Fruit fly (Drosophila melanogaster) whole organism: ENCODE results near the gene B9d2.

Source experiments
- CG8478 ChIP-seq: fragments of >200 bp; optimal IDR thresholded peaks from 2 replicates; lab custom pipeline; 2018; ENCODE audit warnings: inconsistent platforms
- Dll ChIP-seq: fragments of >200 bp; optimal IDR thresholded peaks from 2 replicates; lab custom pipeline; 2017
- EcR ChIP-seq, 2 experiments: fragments of >200 bp; optimal IDR thresholded peaks; 2 replicates each; lab custom pipeline; 2017; ENCODE audit warnings: missing biosample characterization in 2 of 2, missing genetic modification characterization in 2 of 2, missing genetic modification reagents in 2 of 2
- pan ChIP-seq: fragments of >200 bp; optimal IDR thresholded peaks from 2 replicates; lab custom pipeline; 2017
- psq ChIP-seq: fragments of >200 bp; optimal IDR thresholded peaks from 2 replicates; lab custom pipeline; 2017
- usp ChIP-seq: fragments of >200 bp; optimal IDR thresholded peaks from 2 replicates; lab custom pipeline; 2017; ENCODE audit warnings: missing biosample characterization, missing genetic modification characterization, mixed read lengths

Gene B9d2

DNA sequence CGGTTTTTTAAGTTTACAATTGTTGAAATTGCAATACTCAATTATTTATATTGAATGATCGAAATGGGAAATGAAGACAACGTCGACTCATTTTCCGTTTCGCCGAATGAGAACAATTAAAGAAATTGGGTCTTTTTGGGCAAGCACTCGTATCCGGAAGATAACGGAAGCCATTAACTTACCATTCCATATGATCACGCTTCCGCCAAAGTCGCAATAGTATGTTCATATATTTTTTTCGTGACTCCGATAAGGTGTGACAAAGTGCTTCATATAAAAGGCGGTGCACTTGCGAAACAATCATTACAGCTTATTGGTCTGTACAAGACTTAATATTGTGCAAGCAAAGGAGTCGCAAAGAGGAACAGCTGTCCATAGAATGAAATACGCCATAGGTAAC is 21.2 kb upstream of the B9d2 start, which contains the start of gene Muc26B:
Gene Muc26B, plus strand, starts transcription at position 301 of the 400 bp plus-strand sequence.
- TF ChIP-seq pan (lab: Kevin White, UChicago) (no peak), Dll (no peak), psq (lab: Kevin White, UChicago) (no peak), usp (GFP tag; lab: Kevin White, UChicago) (no peak), EcR (GFP tag; optimal IDR thresholded peaks at IDR 0.05; lab: Kevin White, UChicago) (no peak), CG8478 (no peak)

DNA sequence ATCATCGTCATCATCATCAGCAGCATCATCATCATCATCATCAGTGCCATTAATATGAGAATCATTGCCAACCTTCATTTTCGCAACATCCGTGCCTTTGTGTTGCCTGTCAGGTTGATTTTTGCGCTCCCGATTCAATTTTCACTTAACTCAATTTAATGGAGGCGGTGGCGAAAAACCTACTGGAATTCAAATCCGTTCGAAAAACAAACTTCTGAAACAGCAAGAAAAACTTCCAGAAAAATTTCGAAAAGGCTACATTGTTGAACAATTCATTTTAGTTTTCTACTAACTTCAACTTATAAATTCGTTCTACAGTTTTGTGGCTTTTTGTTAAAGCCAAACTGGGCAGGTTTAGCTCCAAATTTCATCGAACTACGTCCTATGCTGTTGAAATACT is 8.6 kb upstream of the B9d2 start, which contains the start of gene CG13991:
Gene CG13991, plus strand, starts transcription at position 301 of the 400 bp plus-strand sequence.
- TF ChIP-seq psq (lab: Kevin White, UChicago) (no peak), pan (lab: Kevin White, UChicago) (no peak), CG8478 (no peak), usp (GFP tag; lab: Kevin White, UChicago) (no peak), Dll (no peak), EcR (GFP tag; optimal IDR thresholded peaks at IDR 0.05; lab: Kevin White, UChicago) (no peak)

DNA sequence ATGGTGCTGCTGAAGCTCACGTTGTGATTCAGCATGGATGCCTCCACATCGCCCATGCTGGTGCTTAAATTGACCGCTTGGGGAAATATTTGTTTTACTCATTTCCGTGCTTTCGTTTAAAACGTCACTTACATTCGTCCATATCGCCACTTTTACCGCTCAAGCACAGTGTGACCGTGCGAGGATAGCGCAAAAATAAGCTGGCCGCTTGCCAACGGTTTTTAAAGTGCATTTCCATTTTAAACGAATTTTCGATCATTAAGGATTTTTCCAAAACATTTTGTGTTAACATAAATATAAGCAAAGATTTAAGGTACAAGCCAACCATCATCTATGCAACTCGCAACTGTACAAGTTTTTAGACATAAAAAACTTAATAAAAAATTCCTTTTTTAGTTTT is 3.0 kb downstream of the B9d2 start, which contains the start of gene WDR79:
Gene WDR79, minus strand, starts transcription at position 298 of the 400 bp plus-strand sequence.
- TF ChIP-seq pan (lab: Kevin White, UChicago) = no peak
- TF ChIP-seq psq (lab: Kevin White, UChicago) = no peak
- no peak for TF ChIP-seq usp (GFP tag; lab: Kevin White, UChicago)
- no peak for TF ChIP-seq CG8478
- TF ChIP-seq Dll = no peak
- TF ChIP-seq EcR (GFP tag; optimal IDR thresholded peaks at IDR 0.05; lab: Kevin White, UChicago) = no peak

DNA sequence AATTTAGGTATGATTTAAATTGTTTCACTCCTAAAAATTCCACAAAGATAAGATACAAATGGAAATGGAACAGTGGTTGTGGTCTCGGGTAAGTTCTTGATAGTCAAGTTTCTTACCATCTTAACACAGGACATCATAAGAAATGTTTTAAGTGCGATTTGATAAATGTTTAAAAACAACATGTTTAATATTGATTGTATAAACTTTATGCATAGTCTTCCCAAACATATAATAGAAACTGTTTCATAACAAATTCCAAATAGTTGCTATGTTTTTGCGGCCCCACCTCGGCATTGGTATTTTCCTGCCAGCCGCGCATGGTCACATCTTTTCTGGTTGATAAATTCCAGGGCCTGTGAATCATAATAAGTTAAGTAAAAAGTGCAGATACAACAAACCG is 5.6 kb downstream of the B9d2 start, which contains the start of gene Arpc4:
Gene Arpc4, plus strand, starts transcription at position 318 of the 400 bp plus-strand sequence.
- no peak for TF ChIP-seq usp (GFP tag; lab: Kevin White, UChicago)
- no peak for TF ChIP-seq psq (lab: Kevin White, UChicago)
- TF ChIP-seq pan (lab: Kevin White, UChicago) = no peak
- no peak for TF ChIP-seq EcR (GFP tag; optimal IDR thresholded peaks at IDR 0.05; lab: Kevin White, UChicago)
- no peak for TF ChIP-seq CG8478
- TF ChIP-seq Dll = no peak

DNA sequence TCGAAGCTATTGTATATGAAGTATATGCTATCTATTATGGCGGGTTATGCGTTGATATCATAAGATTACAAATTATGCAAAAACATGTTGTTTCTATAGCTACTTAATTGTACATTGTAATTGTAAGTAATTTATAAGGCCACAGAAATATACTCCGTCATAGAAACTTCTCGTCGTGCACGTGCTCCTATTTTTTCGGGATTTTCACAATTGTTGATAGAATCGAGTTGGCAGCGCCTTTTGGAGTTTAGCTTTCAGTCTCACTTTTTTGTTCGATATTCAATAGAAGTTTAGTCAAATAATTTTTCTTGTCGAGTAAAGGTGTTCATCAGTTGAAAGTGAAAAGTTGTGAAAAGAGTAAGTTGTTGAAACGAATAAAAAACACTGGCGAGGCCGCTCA is 12.2 kb downstream of the B9d2 start, which contains the start of gene CG31642:
Gene CG31642, plus strand, starts transcription at position 301 of the 400 bp plus-strand sequence.
- TF ChIP-seq EcR (GFP tag; optimal IDR thresholded peaks at IDR 0.05; lab: Kevin White, UChicago) (no peak), usp (GFP tag; lab: Kevin White, UChicago) (no peak), psq (lab: Kevin White, UChicago) (no peak), CG8478 (no peak), Dll (no peak), pan (lab: Kevin White, UChicago) (no peak)

DNA sequence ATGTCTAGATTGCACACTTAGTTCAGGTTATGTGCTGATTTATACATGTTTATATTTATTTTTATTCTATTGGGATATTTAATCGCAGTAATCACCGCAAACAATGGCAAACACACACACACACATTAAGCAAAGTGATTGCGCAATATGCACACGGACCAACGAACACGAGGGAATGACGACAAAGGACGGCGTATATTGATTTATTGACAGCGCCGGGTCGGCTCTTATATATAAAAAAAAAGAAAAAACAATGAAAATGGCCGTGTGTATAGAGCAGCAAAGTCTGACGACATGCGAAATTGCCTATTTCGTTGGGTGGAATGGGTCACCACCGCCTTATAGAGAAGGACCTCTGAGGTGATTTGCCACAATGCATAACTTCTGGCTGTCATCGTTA is 19.7 kb downstream of the B9d2 start:
- TF ChIP-seq pan (lab: Kevin White, UChicago) (no peak), CG8478 (no peak), EcR (GFP tag; optimal IDR thresholded peaks at IDR 0.05; lab: Kevin White, UChicago) (no peak), usp (GFP tag; lab: Kevin White, UChicago) (no peak)

DNA sequence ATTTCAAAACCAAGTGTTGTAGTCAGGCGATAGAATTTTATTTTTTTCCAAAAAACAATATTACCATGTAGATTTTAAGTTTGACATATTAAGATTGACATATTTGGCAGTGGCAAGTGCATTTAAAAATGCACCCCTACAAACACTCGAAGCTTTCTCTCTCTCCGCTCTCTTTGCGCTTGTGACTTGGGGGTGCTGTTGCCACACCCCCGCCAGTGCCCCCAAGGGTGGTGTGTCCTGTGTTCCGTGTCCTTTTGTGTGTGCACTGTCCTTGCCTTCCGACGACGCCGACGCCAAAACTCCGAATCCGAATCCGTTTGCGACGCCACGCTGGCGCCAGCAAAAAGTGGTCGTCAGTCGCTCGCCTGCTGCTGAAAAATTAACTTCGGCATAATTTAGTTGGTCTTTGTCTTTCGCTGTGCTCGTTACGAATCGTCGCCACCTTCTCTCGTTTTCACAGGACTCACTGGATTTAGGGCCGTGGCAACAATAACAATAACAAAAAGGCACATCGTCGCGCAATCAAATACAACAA is 21.1 kb downstream of the B9d2 start:
- TF ChIP-seq Dll = no peak
- TF ChIP-seq EcR (GFP tag; optimal IDR thresholded peaks at IDR 0.05; lab: Kevin White, UChicago) = no peak
- no peak for TF ChIP-seq psq (lab: Kevin White, UChicago)
- TF ChIP-seq pan (lab: Kevin White, UChicago) = no peak
- TF ChIP-seq CG8478 = no peak
- TF ChIP-seq usp (GFP tag; lab: Kevin White, UChicago) = no peak

DNA sequence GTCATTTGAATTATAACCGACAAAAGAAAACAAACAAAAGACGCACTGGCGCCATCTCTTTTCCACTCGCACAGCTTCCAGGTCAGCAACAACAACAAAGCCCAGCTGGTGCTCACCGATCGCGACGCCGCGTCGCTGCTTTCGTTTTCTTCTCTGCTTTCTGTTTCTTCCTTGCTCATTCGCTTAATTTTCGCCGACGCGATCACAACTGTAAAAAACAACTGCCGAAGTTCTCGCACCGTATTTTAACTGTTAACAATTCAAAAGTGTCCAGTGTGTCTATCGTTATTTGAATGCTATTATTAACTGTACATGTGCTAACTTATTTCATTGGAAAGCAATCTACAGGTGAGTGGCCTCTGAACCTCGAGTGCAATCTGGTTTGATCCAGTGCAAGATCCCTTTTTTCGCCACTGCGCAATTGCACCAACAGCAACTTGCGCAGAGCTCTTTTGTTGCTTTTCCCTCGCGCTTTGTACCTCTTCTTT is 30.2 kb downstream of the B9d2 start, which contains the start of gene stai:
Gene stai, plus strand, starts transcription at position 176 of the 488 bp plus-strand sequence.
- TF ChIP-seq CG8478 (no peak), EcR (GFP tag; optimal IDR thresholded peaks at IDR 0.05; lab: Kevin White, UChicago) (no peak), pan (lab: Kevin White, UChicago) (peak; percentile 10)

DNA sequence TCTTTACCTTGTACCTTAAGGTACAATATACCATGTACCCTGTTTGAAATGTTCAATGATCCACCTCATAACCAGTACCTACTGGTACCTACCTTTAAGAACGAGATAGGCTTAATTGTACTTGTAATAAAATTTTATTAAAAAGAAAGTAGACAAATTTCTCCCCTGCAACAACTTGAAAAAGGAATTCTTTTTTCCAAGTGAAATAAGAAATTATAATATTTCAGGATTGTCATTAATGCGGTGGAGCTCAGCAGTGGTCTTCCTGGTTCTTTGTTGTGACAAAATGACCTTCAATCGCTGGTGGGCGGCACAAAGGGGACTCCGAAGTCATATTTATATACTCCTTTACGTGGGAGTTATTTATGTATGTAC is 31.2 kb downstream of the B9d2 start:
- TF ChIP-seq usp (GFP tag; lab: Kevin White, UChicago) (no peak), CG8478 (no peak), EcR (GFP tag; optimal IDR thresholded peaks at IDR 0.05; lab: Kevin White, UChicago) (no peak), pan (lab: Kevin White, UChicago) (no peak), Dll (no peak), psq (lab: Kevin White, UChicago) (no peak)

DNA sequence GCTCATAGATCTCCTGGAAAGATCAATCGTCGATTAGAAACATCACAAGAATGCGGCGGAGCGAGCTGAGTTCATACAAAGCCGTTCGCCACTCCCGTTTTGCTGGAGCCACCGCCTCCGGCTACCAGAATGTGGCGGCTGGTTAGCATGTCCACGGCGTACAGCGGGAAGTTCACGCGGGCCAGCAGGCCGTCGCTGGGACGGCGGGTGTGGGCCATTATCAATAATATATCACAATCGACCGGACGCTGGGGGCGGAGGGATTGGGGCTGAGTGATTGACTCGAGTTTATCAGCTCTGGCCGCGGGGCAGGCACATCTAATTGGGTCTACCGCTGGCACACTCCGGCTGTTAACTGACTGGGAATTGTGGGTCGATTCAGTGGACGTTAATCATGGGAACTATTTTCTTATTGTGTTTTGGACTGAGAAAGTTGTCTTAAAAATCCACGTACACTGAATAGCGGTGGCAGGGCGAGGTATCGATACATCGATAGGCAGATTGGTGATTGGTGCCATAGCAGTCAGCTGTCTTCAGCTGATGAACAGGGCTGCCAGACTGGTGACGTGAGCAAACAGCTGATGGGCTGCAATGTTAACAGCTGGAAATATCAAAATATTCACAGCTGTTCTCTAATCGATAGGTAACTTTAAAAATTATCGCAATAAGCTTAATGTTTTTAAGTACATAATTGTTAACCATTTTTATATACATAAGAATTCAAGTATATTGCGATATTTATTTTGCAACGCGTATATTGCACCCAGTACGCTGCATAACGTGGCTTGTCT is 31.8 kb downstream of the B9d2 start, which contains the start of gene CG9175:
Gene CG9175, minus strand, starts transcription at position 488 of the 791 bp plus-strand sequence.
- TF ChIP-seq EcR (GFP tag; optimal IDR thresholded peaks at IDR 0.05; lab: Kevin White, UChicago) (no peak), usp (GFP tag; lab: Kevin White, UChicago) (no peak), pan (lab: Kevin White, UChicago) (no peak)

DNA sequence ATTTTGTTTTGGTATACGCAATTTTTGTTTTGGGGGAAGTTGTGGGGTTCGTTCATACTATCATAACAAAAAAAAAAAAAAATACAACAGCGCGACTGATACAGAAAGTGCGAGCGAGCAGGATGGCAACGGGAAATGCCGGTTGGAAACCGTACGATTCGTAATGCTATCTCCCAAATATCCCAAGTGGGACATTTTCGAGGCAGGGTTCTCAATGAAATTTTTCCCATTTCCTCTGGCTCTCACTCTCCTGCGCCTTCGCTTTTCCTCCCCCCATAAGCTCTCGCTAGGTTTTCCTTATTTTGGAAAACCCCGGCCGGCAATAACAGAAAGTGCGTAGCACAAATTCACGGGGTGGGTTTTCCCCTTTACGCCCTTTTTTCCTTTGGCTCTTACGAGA is 38.2 kb downstream of the B9d2 start:
- no peak for TF ChIP-seq pan (lab: Kevin White, UChicago)
- TF ChIP-seq usp (GFP tag; lab: Kevin White, UChicago) = no peak
- no peak for TF ChIP-seq EcR (GFP tag; optimal IDR thresholded peaks at IDR 0.05; lab: Kevin White, UChicago)
- no peak for TF ChIP-seq CG8478
- no peak for TF ChIP-seq psq (lab: Kevin White, UChicago)
- no peak for TF ChIP-seq Dll
